Fruit fly (Drosophila melanogaster): ENCODE data around the gene CG43338.

The CG43338 gene

dm6 chr2L:18625009-18625408 lies 46.0 kb downstream of the CG43338 start:
- TF ChIP-seq fru (GFP tag; optimal IDR thresholded peaks at IDR 0.05) (peak; percentile 15), br (GFP tag; optimal IDR thresholded peaks at IDR 0.05) (no peak), rgr (GFP tag; optimal IDR thresholded peaks at IDR 0.05) (peak; percentile 39), h (GFP tag; optimal IDR thresholded peaks at IDR 0.05) (peak; percentile 38), tai (GFP tag; optimal IDR thresholded peaks at IDR 0.05) (peak; percentile 34), lola (GFP tag; optimal IDR thresholded peaks at IDR 0.05) (no peak), Hr83 (GFP tag; optimal IDR thresholded peaks at IDR 0.05; ENCODE audit: poor library complexity, severe bottlenecking) (peak; percentile 78), Hnf4 (GFP tag; optimal IDR thresholded peaks at IDR 0.05) (peak; percentile 10)

- TF ChIP-seq h (GFP tag; optimal IDR thresholded peaks at IDR 0.05) (no peak), Abd-B (GFP tag; optimal IDR thresholded peaks at IDR 0.05) (no peak), sage (GFP tag; optimal IDR thresholded peaks at IDR 0.05) (no peak), rgr (GFP tag; optimal IDR thresholded peaks at IDR 0.05) (no peak)
These were observed 46.7 kb downstream of the CG43338 start for dm6 chr2L:18624362-18624761.

dm6 chr2L:18623435-18623834 lies 47.6 kb downstream of the CG43338 start:
- no peak for TF ChIP-seq Sp1 (GFP tag; optimal IDR thresholded peaks at IDR 0.05)
- no peak for TF ChIP-seq CrebA (GFP tag; optimal IDR thresholded peaks at IDR 0.05; ENCODE audit: borderline replicate concordance)
- no peak for TF ChIP-seq brk (GFP tag; optimal IDR thresholded peaks at IDR 0.05)
- no peak for TF ChIP-seq dmrt93B (GFP tag; optimal IDR thresholded peaks at IDR 0.05)
- no peak for TF ChIP-seq sage (GFP tag; optimal IDR thresholded peaks at IDR 0.05)
- no peak for TF ChIP-seq ey (GFP tag; optimal IDR thresholded peaks at IDR 0.05)
- no peak for TF ChIP-seq GATAd (GFP tag; optimal IDR thresholded peaks at IDR 0.05)
- no peak for TF ChIP-seq pan (optimal IDR thresholded peaks at IDR 0.05)
- TF ChIP-seq Rel (GFP tag; optimal IDR thresholded peaks at IDR 0.05): no peak
- no peak for TF ChIP-seq Rel (tag; optimal IDR thresholded peaks at IDR 0.05)
- no peak for TF ChIP-seq Hr83 (GFP tag; optimal IDR thresholded peaks at IDR 0.05; ENCODE audit: poor library complexity, severe bottlenecking)
- no peak for TF ChIP-seq lola (GFP tag; optimal IDR thresholded peaks at IDR 0.05)

dm6 chr2L:18621357-18622211 lies 49.5 kb downstream of the CG43338 start:
- TF ChIP-seq Jra (GFP tag; optimal IDR thresholded peaks at IDR 0.05): peak; percentile 83
- peak; percentile 61 for TF ChIP-seq Hr83 (GFP tag; optimal IDR thresholded peaks at IDR 0.05; ENCODE audit: poor library complexity, severe bottlenecking)
- TF ChIP-seq CG9705 (GFP tag; optimal IDR thresholded peaks at IDR 0.05): peak; percentile 47
- TF ChIP-seq tai (GFP tag; optimal IDR thresholded peaks at IDR 0.05): peak; percentile 75
- no peak for TF ChIP-seq Dif (GFP tag; optimal IDR thresholded peaks at IDR 0.05; ENCODE audit: partially characterized antibody)
- TF ChIP-seq CG32264 (GFP tag; optimal IDR thresholded peaks at IDR 0.05): peak; percentile 58
- peak; percentile 93 for TF ChIP-seq HLH106 (tag; optimal IDR thresholded peaks at IDR 0.05)
- no peak for TF ChIP-seq lola (GFP tag; optimal IDR thresholded peaks at IDR 0.05)
- TF ChIP-seq CrebA (GFP tag; optimal IDR thresholded peaks at IDR 0.05; ENCODE audit: borderline replicate concordance): peak; percentile 12
- TF ChIP-seq foxo (GFP tag; optimal IDR thresholded peaks at IDR 0.05): peak; percentile 18 to 85
- TF ChIP-seq brk (GFP tag; optimal IDR thresholded peaks at IDR 0.05): peak; percentile 81
- TF ChIP-seq ey (GFP tag; optimal IDR thresholded peaks at IDR 0.05): peak; percentile 91
- TF ChIP-seq Hnf4 (GFP tag; optimal IDR thresholded peaks at IDR 0.05): peak; percentile 84
- peak; percentile 73 for TF ChIP-seq dsf (GFP tag; optimal IDR thresholded peaks at IDR 0.05; ENCODE audit: borderline replicate concordance)
- peak; percentile 77 for TF ChIP-seq dmrt93B (GFP tag; optimal IDR thresholded peaks at IDR 0.05)
- peak; percentile 84 for TF ChIP-seq br (GFP tag; optimal IDR thresholded peaks at IDR 0.05)
- peak; percentile 87 for TF ChIP-seq psq (GFP tag; optimal IDR thresholded peaks at IDR 0.05)
- peak; percentile 66 for TF ChIP-seq woc (GFP tag; optimal IDR thresholded peaks at IDR 0.05)
- TF ChIP-seq Mio (GFP tag; optimal IDR thresholded peaks at IDR 0.05): no peak
- TF ChIP-seq fru (GFP tag; optimal IDR thresholded peaks at IDR 0.05): peak; percentile 85
- peak; percentile 14 for TF ChIP-seq Dfd (GFP tag; optimal IDR thresholded peaks at IDR 0.05)
- TF ChIP-seq rgr (GFP tag; optimal IDR thresholded peaks at IDR 0.05): peak; percentile 94
- peak; percentile 67 for TF ChIP-seq Rel (GFP tag; optimal IDR thresholded peaks at IDR 0.05)
- TF ChIP-seq Rel (tag; optimal IDR thresholded peaks at IDR 0.05): peak; percentile 41
- peak; percentile 69 for TF ChIP-seq sv (GFP tag; optimal IDR thresholded peaks at IDR 0.05)
- TF ChIP-seq sage (GFP tag; optimal IDR thresholded peaks at IDR 0.05): peak; percentile 74
- no peak for TF ChIP-seq Vsx2 (GFP tag; optimal IDR thresholded peaks at IDR 0.05; ENCODE audit: partially characterized antibody)
- TF ChIP-seq Sp1 (GFP tag; optimal IDR thresholded peaks at IDR 0.05): peak; percentile 83
- TF ChIP-seq Hr78 (GFP tag; optimal IDR thresholded peaks at IDR 0.05): no peak
- peak; percentile 41 for TF ChIP-seq GATAd (GFP tag; optimal IDR thresholded peaks at IDR 0.05)
- peak; percentile 96 for TF ChIP-seq h (GFP tag; optimal IDR thresholded peaks at IDR 0.05)
- peak; percentile 95 for TF ChIP-seq OdsH (GFP tag; optimal IDR thresholded peaks at IDR 0.05)
- no peak for TF ChIP-seq Myc (optimal IDR thresholded peaks at IDR 0.05)
- TF ChIP-seq dl (GFP tag; optimal IDR thresholded peaks at IDR 0.05; ENCODE audit: insufficient read depth in 1 of 2, partially characterized antibody in 2 of 2): no peak

Measured in whole organism, wandering third instar larva.